Worm (Caenorhabditis elegans) whole organism, L4/young adult: ENCODE measurements around the gene Y75B7AL.2.

Experiments
- W03F9.2 ChIP-seq: fragments of 150-350 bp; optimal IDR thresholded peaks from 2 replicates; lab custom pipeline; 2014; ENCODE audit warnings: missing biosample characterization, missing genetic modification characterization
- dao-5 ChIP-seq: sonication (generic microtip); optimal IDR thresholded peaks from 2 replicates; lab custom pipeline; 2016; ENCODE audit warnings: missing genotype, missing genetic modification characterization, moderate library complexity, missing compliant biosample characterization
- him-1 ChIP-seq: sonication (generic microtip); optimal IDR thresholded peaks from 2 replicates; lab custom pipeline; 2016; ENCODE audit warnings: missing genotype, missing genetic modification reagents, missing genetic modification characterization, missing compliant biosample characterization

Gene Y75B7AL.2

ce11 chrV:1302090-1302489, 55.9 kb downstream of the Y75B7AL.2 start:
- TF ChIP-seq W03F9.2 (tag; lab: Kevin White, UChicago) (no peak), him-1 (tag; lab: Kevin White, UChicago) (no peak), dao-5 (tag; lab: Kevin White, UChicago) (no peak)

- TF ChIP-seq W03F9.2 (tag; lab: Kevin White, UChicago): no peak
- no peak for TF ChIP-seq dao-5 (tag; lab: Kevin White, UChicago)
- TF ChIP-seq him-1 (tag; lab: Kevin White, UChicago): no peak
Measured at ce11 chrV:1299232-1299631, 58.7 kb downstream of the Y75B7AL.2 start, which contains the start of gene egl-2. Gene egl-2, minus strand, starts transcription at chrV:1299332.

- no peak for TF ChIP-seq W03F9.2 (tag; lab: Kevin White, UChicago)
- TF ChIP-seq him-1 (tag; lab: Kevin White, UChicago): no peak
- TF ChIP-seq dao-5 (tag; lab: Kevin White, UChicago): no peak
Measured at ce11 chrV:1287276-1287675, 70.7 kb downstream of the Y75B7AL.2 start.

- TF ChIP-seq him-1 (tag; lab: Kevin White, UChicago): no peak
- TF ChIP-seq dao-5 (tag; lab: Kevin White, UChicago): no peak
Measured at ce11 chrV:1285657-1286123, 72.3 kb downstream of the Y75B7AL.2 start, which contains the start of gene tank-1. Gene tank-1, minus strand, starts transcription at chrV:1285707.
